Worm (Caenorhabditis elegans) whole organism, L1 larva: Measurements from ENCODE around the gene K05F1.1.

Experiments used
- C16A3.4 ChIP-seq: fragments of 150-350 bp; optimal IDR thresholded peaks from 2 replicates; lab custom pipeline; 2014; ENCODE audit warnings: missing biosample characterization, missing genetic modification characterization
- Y116A8C.19 ChIP-seq: sonication (generic microtip); optimal IDR thresholded peaks from 2 replicates; lab custom pipeline; 2016; ENCODE audit warnings: missing compliant biosample characterization, missing genetic modification characterization, borderline replicate concordance
- aha-1 ChIP-seq: fragments of 150-350 bp; optimal IDR thresholded peaks from 2 replicates; lab custom pipeline; 2014; ENCODE audit warnings: missing biosample characterization, missing genetic modification characterization
- blmp-1 ChIP-seq: fragments of 150-350 bp; optimal IDR thresholded peaks from 2 replicates; lab custom pipeline; 2014; ENCODE audit warnings: missing biosample characterization, missing genetic modification characterization
- ceh-63 ChIP-seq: fragments of 200-800 bp; sonication (Bioruptor generic); optimal IDR thresholded peaks from 2 replicates; lab custom pipeline; 2018; ENCODE audit warnings: mild to moderate bottlenecking, missing genetic modification characterization, missing compliant biosample characterization
- ceh-8 ChIP-seq: fragments of 200-800 bp; sonication (Bioruptor generic); optimal IDR thresholded peaks from 2 replicates; lab custom pipeline; 2018; ENCODE audit warnings: mild to moderate bottlenecking, missing genetic modification characterization, moderate library complexity, missing compliant biosample characterization
- ceh-88 ChIP-seq: fragments of 200-800 bp; sonication (Bioruptor generic); IDR thresholded peaks from 2 replicates; pipeline ENCODE4 v1.3.6; 2022; ENCODE audit warnings: missing genetic modification characterization, missing compliant biosample characterization
- ceh-90 ChIP-seq: sonication (generic microtip); optimal IDR thresholded peaks from 2 replicates; lab custom pipeline; 2016; ENCODE audit warnings: missing genetic modification characterization, missing compliant biosample characterization
- ces-1 ChIP-seq: fragments of 150-350 bp; optimal IDR thresholded peaks from 2 replicates; lab custom pipeline; 2014; ENCODE audit warnings: missing biosample characterization, missing genetic modification reagents, missing genetic modification characterization
- dpl-1 ChIP-seq, 3 experiments: fragments of 150-350 bp in 2 of 3; sonication (generic microtip) in 1 of 3; optimal IDR thresholded peaks; 2 replicates each; lab custom pipeline; 2014 to 2017; ENCODE audit warnings: missing biosample characterization in 3 of 3, missing genetic modification characterization in 3 of 3, missing genetic modification reagents in 3 of 3
- dsc-1 ChIP-seq: sonication (generic microtip); optimal IDR thresholded peaks from 2 replicates; lab custom pipeline; 2016; ENCODE audit warnings: mild to moderate bottlenecking, missing genetic modification characterization, missing compliant biosample characterization
- egl-13 ChIP-seq: sonication (generic microtip); optimal IDR thresholded peaks from 2 replicates; lab custom pipeline; 2016; ENCODE audit warnings: missing genotype, missing genetic modification reagents, missing genetic modification characterization, missing compliant biosample characterization
- elt-2 ChIP-seq: sonication (generic microtip); optimal IDR thresholded peaks from 2 replicates; lab custom pipeline; 2016; ENCODE audit warnings: missing genetic modification characterization, mild to moderate bottlenecking, inconsistent platforms, missing compliant biosample characterization, missing genetic modification reagents
- ets-5 ChIP-seq: fragments of 200-800 bp; sonication (Bioruptor generic); IDR thresholded peaks from 2 replicates; pipeline ENCODE4 v1.3.6; 2022; ENCODE audit warnings: missing genetic modification characterization, missing compliant biosample characterization
- fkh-10 ChIP-seq: sonication (generic microtip); optimal IDR thresholded peaks from 2 replicates; lab custom pipeline; 2017; ENCODE audit warnings: missing biosample characterization, missing genetic modification reagents, missing genetic modification characterization
- fkh-4 ChIP-seq: sonication (generic microtip); optimal IDR thresholded peaks from 2 replicates; lab custom pipeline; 2016; ENCODE audit warnings: missing compliant biosample characterization, missing genetic modification characterization, borderline replicate concordance
- fos-1 ChIP-seq: fragments of 150-350 bp; optimal IDR thresholded peaks from 2 replicates; lab custom pipeline; 2014; ENCODE audit warnings: missing biosample characterization, missing genetic modification characterization
- grh-1 ChIP-seq: fragments of 200-800 bp; sonication (Bioruptor generic); IDR thresholded peaks from 2 replicates; pipeline ENCODE4 v1.3.6; 2022; ENCODE audit warnings: missing genetic modification reagents, missing genetic modification characterization, missing compliant biosample characterization
- irx-1 ChIP-seq: sonication (generic microtip); optimal IDR thresholded peaks from 2 replicates; lab custom pipeline; 2016; ENCODE audit warnings: missing genetic modification characterization, missing compliant biosample characterization
- isw-1 ChIP-seq: fragments of 200-800 bp; sonication (Bioruptor generic); IDR thresholded peaks from 2 replicates; pipeline ENCODE4 v1.3.6; 2022; ENCODE audit warnings: missing genetic modification characterization, missing compliant biosample characterization
- lin-39 ChIP-seq: fragments of 150-350 bp; optimal IDR thresholded peaks from 2 replicates; lab custom pipeline; 2014; ENCODE audit warnings: missing biosample characterization, missing genetic modification reagents, missing genetic modification characterization
- lsy-2 ChIP-seq, 2 experiments: fragments of 150-350 bp; optimal IDR thresholded peaks; 2 replicates each; lab custom pipeline; 2014; ENCODE audit warnings: missing biosample characterization in 2 of 2, missing genetic modification characterization in 2 of 2
- mab-9 ChIP-seq: fragments of 200-800 bp; sonication (Bioruptor generic); IDR thresholded peaks from 2 replicates; pipeline ENCODE4 v1.3.6; 2022; ENCODE audit warnings: missing genetic modification reagents, missing genetic modification characterization, missing compliant biosample characterization
- mep-1 ChIP-seq: fragments of 150-350 bp; optimal IDR thresholded peaks from 2 replicates; lab custom pipeline; 2014; ENCODE audit warnings: missing biosample characterization, missing genetic modification characterization
- nhr-19 ChIP-seq: fragments of 200-800 bp; sonication (Bioruptor generic); conservative IDR thresholded peaks from 2 replicates; pipeline ENCODE4 v1.3.6; 2022; ENCODE audit warnings: missing genetic modification characterization, missing compliant biosample characterization
- nhr-237 ChIP-seq: fragments of 150-350 bp; optimal IDR thresholded peaks from 2 replicates; lab custom pipeline; 2014; ENCODE audit warnings: missing biosample characterization, missing genetic modification characterization
- nhr-28 ChIP-seq: fragments of 150-350 bp; optimal IDR thresholded peaks from 2 replicates; lab custom pipeline; 2014; ENCODE audit warnings: missing biosample characterization, missing genetic modification characterization
- nhr-77 ChIP-seq: fragments of 150-350 bp; optimal IDR thresholded peaks from 2 replicates; lab custom pipeline; 2014; ENCODE audit warnings: missing biosample characterization, missing genetic modification characterization
- nhr-90 ChIP-seq: sonication (generic microtip); optimal IDR thresholded peaks from 2 replicates; lab custom pipeline; 2016; ENCODE audit warnings: mild to moderate bottlenecking, missing genetic modification characterization, missing compliant biosample characterization; ENCODE audit not compliant: poor library complexity
- pag-3 ChIP-seq: sonication (generic microtip); optimal IDR thresholded peaks from 2 replicates; lab custom pipeline; 2017; ENCODE audit warnings: missing genetic modification characterization, mild to moderate bottlenecking, missing compliant biosample characterization, antibody characterized with exemption, borderline replicate concordance; ENCODE audit not compliant: insufficient read depth
- pax-3 ChIP-seq: fragments of 200-800 bp; sonication (Bioruptor generic); optimal IDR thresholded peaks from 2 replicates; lab custom pipeline; 2018; ENCODE audit warnings: mild to moderate bottlenecking, missing genetic modification characterization, moderate library complexity, missing compliant biosample characterization
- skn-1 ChIP-seq: fragments of 150-350 bp; optimal IDR thresholded peaks from 2 replicates; lab custom pipeline; 2014; ENCODE audit warnings: missing biosample characterization, missing genetic modification characterization
- snpc-4 ChIP-seq: fragments of 150-350 bp; optimal IDR thresholded peaks from 2 replicates; lab custom pipeline; 2014; ENCODE audit warnings: missing biosample characterization, missing genetic modification characterization
- snu-23 ChIP-seq: sonication (generic microtip); optimal IDR thresholded peaks from 2 replicates; lab custom pipeline; 2016; ENCODE audit warnings: missing genetic modification characterization, missing compliant biosample characterization
- sox-4 ChIP-seq: sonication (generic microtip); optimal IDR thresholded peaks from 2 replicates; lab custom pipeline; 2016; ENCODE audit warnings: missing genetic modification characterization, missing compliant biosample characterization
- sptf-1 ChIP-seq: fragments of 150-350 bp; optimal IDR thresholded peaks from 2 replicates; lab custom pipeline; 2014; ENCODE audit warnings: missing biosample characterization, missing genetic modification characterization
- tlp-1 ChIP-seq: fragments of 150-350 bp; optimal IDR thresholded peaks from 2 replicates; lab custom pipeline; 2014; ENCODE audit warnings: missing biosample characterization, missing genetic modification characterization
- unc-130 ChIP-seq: fragments of 150-350 bp; optimal IDR thresholded peaks from 2 replicates; lab custom pipeline; 2017; ENCODE audit warnings: missing biosample characterization, missing genetic modification characterization, inconsistent platforms
- unc-30 ChIP-seq: sonication (generic microtip); optimal IDR thresholded peaks from 2 replicates; lab custom pipeline; 2017; ENCODE audit warnings: missing biosample characterization, missing genetic modification characterization
- unc-98 ChIP-seq: fragments of 200-800 bp; sonication (Bioruptor generic); IDR thresholded peaks from 2 replicates; pipeline ENCODE4 v1.3.6; 2022; ENCODE audit warnings: missing genetic modification characterization, missing compliant biosample characterization
- vab-15 ChIP-seq: sonication (generic microtip); optimal IDR thresholded peaks from 2 replicates; lab custom pipeline; 2017; ENCODE audit warnings: missing genotype, mild to moderate bottlenecking, missing genetic modification characterization, missing compliant biosample characterization
- zag-1 ChIP-seq: fragments of 150-350 bp; optimal IDR thresholded peaks from 2 replicates; lab custom pipeline; 2014; ENCODE audit warnings: missing biosample characterization, missing genetic modification characterization
- ztf-11 ChIP-seq, 2 experiments: sonication (generic microtip); optimal IDR thresholded peaks; 2 replicates each; lab custom pipeline; 2016 to 2017; ENCODE audit warnings: missing genetic modification characterization in 2 of 2, missing biosample characterization in 1 of 2, missing compliant biosample characterization in 1 of 2

K05F1.1 gene

DNA sequence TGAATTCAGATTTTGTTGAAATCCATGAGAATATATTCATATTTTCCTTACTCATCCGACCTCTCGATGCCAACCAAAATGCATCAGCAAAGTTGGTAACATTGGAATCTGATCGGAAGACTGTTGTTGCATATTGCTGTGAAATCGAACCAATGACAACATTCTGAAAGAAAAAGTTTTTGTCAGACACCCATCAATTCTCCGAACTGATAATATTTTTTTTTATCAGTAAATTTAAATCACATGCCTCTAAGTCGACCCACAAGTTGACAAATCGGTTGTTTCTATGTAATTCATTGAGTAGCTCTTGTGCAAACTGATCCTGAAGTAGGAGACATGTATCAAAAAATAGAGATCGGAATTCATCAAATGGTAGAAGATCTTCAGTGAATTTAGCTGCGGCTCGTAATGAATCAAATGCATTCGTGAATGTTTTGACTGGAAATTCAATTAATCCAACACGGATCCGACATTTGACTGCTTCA, 28.8 kb downstream of the K05F1.1 start, which contains the start of gene col-74:
TSS of gene col-74 (plus strand) at position 435 of the 485 bp plus-strand sequence.
- TF ChIP-seq ces-1 (GFP tag; lab: Kevin White, UChicago) (no peak), irx-1 (tag; lab: Kevin White, UChicago) (no peak), fkh-4 (no peak), elt-2 (peak; percentile 55), dsc-1 (tag; lab: Kevin White, UChicago) (no peak), ceh-90 (tag; lab: Kevin White, UChicago) (no peak)

DNA sequence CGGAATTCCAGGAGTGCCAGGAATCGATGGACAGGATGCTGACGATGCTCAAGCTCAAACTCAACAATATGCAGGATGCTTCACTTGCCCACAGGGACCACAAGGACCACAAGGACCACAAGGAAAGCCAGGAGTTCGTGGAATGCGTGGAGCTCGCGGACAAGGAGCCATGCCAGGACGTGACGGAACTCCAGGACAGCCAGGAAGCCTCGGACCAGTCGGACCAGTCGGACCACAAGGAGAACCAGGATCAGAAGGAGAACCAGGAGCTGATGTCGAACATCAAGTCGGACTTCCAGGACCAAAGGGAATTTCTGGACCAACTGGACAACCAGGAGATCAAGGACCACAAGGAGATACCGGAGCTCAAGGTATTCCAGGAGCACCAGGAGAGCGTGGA, 30.2 kb downstream of the K05F1.1 start:
- TF ChIP-seq tlp-1 (tag; lab: Kevin White, UChicago) = no peak
- TF ChIP-seq sox-4 = no peak
- TF ChIP-seq unc-30 = no peak
- TF ChIP-seq irx-1 (tag; lab: Kevin White, UChicago) = no peak
- no peak for TF ChIP-seq vab-15 (tag; lab: Kevin White, UChicago)
- no peak for TF ChIP-seq grh-1 (GFP tag; lab: Robert Waterston, UW)
- no peak for TF ChIP-seq dpl-1 (GFP tag; optimal IDR thresholded peaks at IDR 0.05; lab: Kevin White, UChicago)
- no peak for TF ChIP-seq ces-1 (GFP tag; lab: Kevin White, UChicago)
- TF ChIP-seq nhr-237 = no peak
- no peak for TF ChIP-seq nhr-77 (tag; lab: Kevin White, UChicago)
- no peak for TF ChIP-seq C16A3.4 (tag; lab: Kevin White, UChicago)

DNA sequence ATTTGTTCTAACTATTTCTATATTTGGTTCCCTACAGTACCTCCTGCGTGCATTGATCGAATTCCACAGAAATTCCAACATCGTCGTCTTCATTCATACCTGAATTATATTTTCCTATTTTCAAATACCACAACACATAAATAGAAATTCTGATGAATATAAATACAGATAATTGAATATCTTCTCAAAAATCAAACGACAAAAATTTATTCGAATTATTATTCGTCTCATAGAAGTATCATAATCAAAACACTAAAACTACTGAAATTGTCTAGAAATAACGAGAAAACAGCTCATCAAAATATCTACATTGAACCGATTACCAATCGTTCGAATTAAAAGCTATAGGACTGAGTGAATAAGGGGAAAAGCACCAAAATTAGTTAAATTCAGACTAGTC, 32.0 kb downstream of the K05F1.1 start, which contains the start of gene gtap-1:
TSS of gene gtap-1 (minus strand) at position 101 of the 400 bp plus-strand sequence.
- no peak for TF ChIP-seq unc-30
- no peak for TF ChIP-seq ceh-88 (GFP tag; lab: Robert Waterston, UW)
- TF ChIP-seq ets-5 = no peak
- TF ChIP-seq vab-15 (tag; lab: Kevin White, UChicago) = no peak
- no peak for TF ChIP-seq ceh-8
- TF ChIP-seq blmp-1 (tag; lab: Kevin White, UChicago) = no peak
- no peak for TF ChIP-seq dsc-1 (tag; lab: Kevin White, UChicago)
- TF ChIP-seq irx-1 (tag; lab: Kevin White, UChicago) = no peak

DNA sequence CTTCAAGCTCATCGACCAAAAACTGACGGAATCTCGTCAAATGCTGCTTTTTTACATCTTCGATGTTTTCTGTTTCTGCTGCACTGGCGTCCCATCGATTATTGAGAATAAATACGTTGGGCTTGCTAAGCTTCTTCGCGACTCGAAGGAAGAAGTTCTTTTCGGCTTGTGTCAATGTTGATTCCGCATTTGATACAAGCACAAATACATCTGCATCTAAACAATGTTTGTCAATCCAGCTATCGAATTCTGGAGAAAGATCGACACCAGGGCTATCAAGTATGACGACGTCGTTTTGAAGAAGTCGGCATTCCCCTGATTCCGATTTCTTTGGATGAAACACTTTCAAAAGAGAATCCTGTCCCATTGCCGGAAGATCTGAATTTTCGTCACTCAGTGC, 34.0 kb downstream of the K05F1.1 start:
- no peak for TF ChIP-seq fkh-10 (GFP tag; lab: Kevin White, UChicago)
- no peak for TF ChIP-seq zag-1
- TF ChIP-seq unc-130 = no peak
- no peak for TF ChIP-seq C16A3.4 (tag; lab: Kevin White, UChicago)
- no peak for TF ChIP-seq mab-9 (GFP tag; lab: Robert Waterston, UW)
- no peak for TF ChIP-seq lin-39

DNA sequence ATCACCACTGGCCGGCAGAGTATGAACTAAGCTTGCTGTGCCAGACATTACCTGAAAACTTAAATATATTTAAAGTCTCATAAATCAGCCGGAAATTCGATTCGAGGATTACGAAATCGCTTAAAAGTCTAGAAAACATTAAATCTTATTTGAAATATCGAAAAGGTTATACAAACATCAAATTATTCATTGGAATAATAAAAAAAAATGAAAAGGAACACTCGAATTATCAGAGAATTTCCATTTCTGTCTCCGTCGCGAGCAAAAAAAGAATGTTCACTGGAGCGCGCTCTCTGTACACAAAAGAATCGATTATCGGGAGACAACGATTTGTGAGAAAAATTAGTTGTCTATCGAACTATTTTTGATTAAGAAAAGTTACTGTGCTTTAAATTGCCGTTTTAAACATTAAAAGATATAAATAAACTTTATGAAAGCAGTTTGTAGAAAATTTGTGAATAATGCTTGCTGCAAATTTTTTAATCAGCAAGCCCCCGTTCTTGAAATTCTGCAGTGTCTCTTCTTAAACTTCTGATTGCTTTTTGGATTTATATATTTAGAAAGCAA, 35.1 kb downstream of the K05F1.1 start, which contains the start of gene fzo-1:
TSS of gene fzo-1 (minus strand) at position 51 of the 567 bp plus-strand sequence.
- TF ChIP-seq ceh-90 (tag; lab: Kevin White, UChicago) (peak; percentile 64), ztf-11 (tag; optimal IDR thresholded peaks at IDR 0.05; lab: Kevin White, UChicago) (peak in 1 of 2 experiments; percentile 64), nhr-19 (GFP tag; lab: Robert Waterston, UW) (0 out of 2 replicates have a peak, but pooled peaks have one; percentile 16), snu-23 (peak; percentile 58), sptf-1 (no peak), nhr-28 (tag; lab: Kevin White, UChicago) (no peak), snpc-4 (tag; lab: Kevin White, UChicago) (peak; percentile 20), pag-3 (no peak), unc-130 (no peak), pax-3 (peak; percentile 86), mep-1 (tag; lab: Kevin White, UChicago) (no peak), aha-1 (tag; lab: Kevin White, UChicago) (no peak), nhr-90 (tag; lab: Kevin White, UChicago) (peak; percentile 75), ceh-63 (GFP tag; lab: Kevin White, UChicago) (peak; percentile 72), ceh-88 (GFP tag; lab: Robert Waterston, UW) (peak; percentile 24; the same call in 1 of the 2 replicates), fkh-4 (peak; percentile 39), unc-98 (GFP tag; lab: Robert Waterston, UW) (peak; percentile 92), Y116A8C.19 (no peak), dsc-1 (tag; lab: Kevin White, UChicago) (peak; percentile 52), isw-1 (GFP tag; lab: Robert Waterston, UW) (peak; percentile 52), skn-1 (tag; lab: Kevin White, UChicago) (peak; percentile 27), lsy-2 (tag; optimal IDR thresholded peaks at IDR 0.05; lab: Kevin White, UChicago) (peak in 1 of 2 experiments; percentile 66), unc-30 (no peak), fos-1 (no peak), egl-13 (tag; lab: Kevin White, UChicago) (peak; percentile 16)
